2 worm cellular contexts compared by ENCODE assay signal in the genomic region with DNA sequence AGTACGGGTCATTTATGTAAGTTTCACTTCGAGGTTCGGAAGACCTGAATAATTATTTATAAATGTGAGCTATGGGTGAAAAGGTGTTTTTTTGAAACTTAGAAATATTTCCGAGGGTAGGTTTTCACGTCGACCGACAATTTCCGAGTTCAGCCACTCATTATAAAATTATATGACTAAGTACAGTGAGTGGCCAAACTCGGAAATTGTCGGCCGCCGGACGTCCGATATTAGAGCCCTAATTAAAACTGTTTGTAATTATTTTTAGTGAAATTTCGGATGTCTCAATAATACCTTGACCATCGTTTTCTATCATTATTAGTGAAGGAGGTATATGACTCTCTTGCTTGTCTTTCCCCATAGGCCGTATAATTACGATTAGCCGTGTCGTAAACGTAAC.
TF ChIP-seq lines count a peak whose summit lies in the region.

No protein-coding gene starts in this region.

TF ChIP-seq in whole organism, L3 larva, 47 proteins besides CTCF, POLR2A, EP300 and RAD21:
- no peak for TF ChIP-seq snpc-4 (tag; optimal IDR thresholded peaks at IDR 0.05; lab: Kevin White, UChicago)
- TF ChIP-seq ceh-28 (tag; optimal IDR thresholded peaks at IDR 0.05; lab: Kevin White, UChicago): no peak
- TF ChIP-seq pqm-1 (tag; optimal IDR thresholded peaks at IDR 0.05; lab: Kevin White, UChicago): peak; percentile 16

TF ChIP-seq in whole organism, young adult, 124 proteins besides CTCF, POLR2A, EP300 and RAD21:
- TF ChIP-seq snpc-1.1 (tag; optimal IDR thresholded peaks at IDR 0.05; lab: Kevin White, UChicago; ENCODE audit: insufficient read depth) (peak; percentile 31), ets-4 (GFP tag; optimal IDR thresholded peaks at IDR 0.05; lab: Kevin White, UChicago) (no peak), ztf-6 (GFP tag; IDR thresholded peaks at IDR 0.05; lab: Robert Waterston, UW) (no peak), F57A8.1 (GFP tag; optimal IDR thresholded peaks at IDR 0.05; lab: Kevin White, UChicago) (no peak), madf-6 (GFP tag; IDR thresholded peaks at IDR 0.05; lab: Robert Waterston, UW) (no peak), egl-18 (GFP tag; IDR thresholded peaks at IDR 0.05; lab: Robert Waterston, UW) (no peak), snpc-4 (GFP tag; optimal IDR thresholded peaks at IDR 0.05; lab: Kevin White, UChicago) (no peak), snpc-4 (tag; optimal IDR thresholded peaks at IDR 0.05; lab: Kevin White, UChicago) (peak in 2 of 4 experiments; percentile 80 to 82), dpl-1 (GFP tag; optimal IDR thresholded peaks at IDR 0.05; lab: Kevin White, UChicago) (no peak), F49E8.2 (tag; optimal IDR thresholded peaks at IDR 0.05; lab: Kevin White, UChicago; ENCODE audit: insufficient read depth) (no peak), mxl-1 (tag; optimal IDR thresholded peaks at IDR 0.05; lab: Kevin White, UChicago) (no peak), nhr-120 (GFP tag; IDR thresholded peaks at IDR 0.05; lab: Robert Waterston, UW) (no peak), him-1 (tag; optimal IDR thresholded peaks at IDR 0.05; lab: Kevin White, UChicago) (no peak), rec-8 (tag; optimal IDR thresholded peaks at IDR 0.05; lab: Kevin White, UChicago) (no peak), fkh-3 (tag; optimal IDR thresholded peaks at IDR 0.05; lab: Kevin White, UChicago) (no peak), lin-26 (GFP tag; IDR thresholded peaks at IDR 0.05; lab: Robert Waterston, UW) (no peak), ztf-28 (GFP tag; IDR thresholded peaks at IDR 0.05; lab: Robert Waterston, UW) (no peak), nfya-1 (tag; optimal IDR thresholded peaks at IDR 0.05; lab: Kevin White, UChicago; ENCODE audit: borderline replicate concordance, insufficient read depth) (no peak), nhr-27 (tag; optimal IDR thresholded peaks at IDR 0.05; lab: Kevin White, UChicago) (no peak)
TF ChIP-seq in whole organism, young adult: peak in this region for 2.
